Worm (Caenorhabditis elegans) whole organism, early embryonic: Measurements from ENCODE around the gene F53H8.3.
A peak's percentile ranks its signal among the peaks of the same experiment; 100 is the strongest.

Experiments used
- B0310.2 ChIP-seq: sonication (generic microtip); optimal IDR thresholded peaks from 2 replicates; lab custom pipeline; 2016; ENCODE audit warnings: mild to moderate bottlenecking, missing genetic modification characterization, missing compliant biosample characterization
- F13C5.2 ChIP-seq: sonication (generic microtip); optimal IDR thresholded peaks from 2 replicates; lab custom pipeline; 2017; ENCODE audit warnings: mild to moderate bottlenecking, missing genetic modification characterization, inconsistent platforms, missing compliant biosample characterization
- aly-1 ChIP-seq: sonication (generic microtip); optimal IDR thresholded peaks from 2 replicates; lab custom pipeline; 2016; ENCODE audit warnings: missing genetic modification characterization, missing compliant biosample characterization
- ama-1 ChIP-seq: fragments of 150-350 bp; optimal IDR thresholded peaks from 2 replicates; lab custom pipeline; 2014
- ceh-13 ChIP-seq: fragments of 200-800 bp; sonication (Bioruptor generic); optimal IDR thresholded peaks from 2 replicates; lab custom pipeline; 2018; ENCODE audit warnings: mild to moderate bottlenecking, missing genetic modification characterization, missing compliant biosample characterization
- ceh-36 ChIP-seq: sonication (generic microtip); optimal IDR thresholded peaks from 2 replicates; lab custom pipeline; 2016; ENCODE audit warnings: missing genetic modification characterization, inconsistent platforms, missing compliant biosample characterization
- ets-7 ChIP-seq: sonication (generic microtip); optimal IDR thresholded peaks from 2 replicates; lab custom pipeline; 2016; ENCODE audit warnings: missing genotype, missing genetic modification characterization, missing compliant biosample characterization
- flt-1 ChIP-seq: fragments of 200-800 bp; sonication (Bioruptor generic); IDR thresholded peaks from 2 replicates; pipeline ENCODE4 v1.3.6; 2022; ENCODE audit warnings: missing genetic modification characterization, missing compliant biosample characterization
- hmbx-1 ChIP-seq: sonication (generic microtip); optimal IDR thresholded peaks from 2 replicates; lab custom pipeline; 2016; ENCODE audit warnings: mild to moderate bottlenecking, missing genetic modification characterization, missing compliant biosample characterization
- hmg-4 ChIP-seq: fragments of 200-800 bp; sonication (Bioruptor generic); optimal IDR thresholded peaks from 2 replicates; lab custom pipeline; 2018; ENCODE audit warnings: mild to moderate bottlenecking, missing genetic modification characterization, missing compliant biosample characterization
- hnd-1 ChIP-seq: sonication (generic microtip); optimal IDR thresholded peaks from 2 replicates; lab custom pipeline; 2016; ENCODE audit warnings: missing genetic modification characterization, missing compliant biosample characterization
- pes-1 ChIP-seq: fragments of 200-800 bp; sonication (Bioruptor generic); IDR thresholded peaks from 2 replicates; pipeline ENCODE4 v1.3.6; 2022; ENCODE audit warnings: missing genetic modification reagents, missing genetic modification characterization, missing compliant biosample characterization
- scrt-1 ChIP-seq: fragments of 200-800 bp; sonication (Bioruptor generic); IDR thresholded peaks from 2 replicates; pipeline ENCODE4 v1.3.6; 2022; ENCODE audit warnings: missing genetic modification characterization, missing compliant biosample characterization
- sea-1 ChIP-seq: fragments of 200-800 bp; sonication (Bioruptor generic); conservative IDR thresholded peaks from 2 replicates; pipeline ENCODE4 v1.3.6; 2022; ENCODE audit warnings: missing genetic modification characterization, missing compliant biosample characterization
- tbx-11 ChIP-seq: fragments of 200-800 bp; sonication (Bioruptor generic); IDR thresholded peaks from 2 replicates; pipeline ENCODE4 v1.3.6; 2022; ENCODE audit warnings: missing genetic modification characterization, missing compliant biosample characterization
- tbx-37 ChIP-seq: fragments of 200-800 bp; sonication (Bioruptor generic); conservative IDR thresholded peaks from 2 replicates; pipeline ENCODE4 v1.3.6; 2022; ENCODE audit warnings: missing genetic modification reagents, missing genetic modification characterization, missing compliant biosample characterization
- tra-4 ChIP-seq: sonication (generic microtip); optimal IDR thresholded peaks from 2 replicates; lab custom pipeline; 2017; ENCODE audit warnings: missing genetic modification characterization, missing compliant biosample characterization

Gene F53H8.3

DNA sequence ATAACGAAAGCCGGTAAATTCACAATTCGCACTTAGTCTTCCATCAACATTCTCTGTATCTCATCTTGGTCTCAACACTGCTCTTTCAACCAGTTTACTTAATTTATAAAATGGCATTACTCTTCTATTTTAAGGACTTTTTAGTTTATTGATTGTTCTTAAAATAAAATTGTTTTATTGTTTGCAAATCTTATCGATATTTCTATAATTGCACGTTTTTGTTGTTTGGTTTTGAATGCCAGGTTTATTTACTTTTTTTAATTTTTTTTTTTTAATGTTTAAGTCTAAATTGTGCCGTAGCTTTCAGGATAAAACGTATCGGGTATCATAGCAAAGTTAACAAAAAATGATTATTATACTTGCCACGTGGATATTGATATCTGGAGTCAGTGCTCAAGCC, 19.2 kb downstream of the F53H8.3 start, which contains the start of gene chil-10:
Gene chil-10 (plus strand): TSS at position 301 of the 400 bp plus-strand sequence.
- TF ChIP-seq ceh-36 (tag; lab: Kevin White, UChicago) (no peak), pes-1 (GFP tag; lab: Robert Waterston, UW) (no peak), hmbx-1 (tag; lab: Kevin White, UChicago) (no peak), B0310.2 (tag; lab: Kevin White, UChicago) (no peak), flt-1 (GFP tag; lab: Robert Waterston, UW) (no peak), ama-1 (lab: Kevin White, UChicago) (no peak), sea-1 (GFP tag; lab: Robert Waterston, UW) (no peak), hnd-1 (tag; lab: Kevin White, UChicago) (no peak), tbx-11 (GFP tag; lab: Robert Waterston, UW) (no peak), aly-1 (tag; lab: Kevin White, UChicago) (no peak), tra-4 (tag; lab: Kevin White, UChicago) (no peak), hmg-4 (GFP tag; lab: Kevin White, UChicago) (no peak), ceh-13 (GFP tag; lab: Kevin White, UChicago) (no peak), scrt-1 (no peak)

DNA sequence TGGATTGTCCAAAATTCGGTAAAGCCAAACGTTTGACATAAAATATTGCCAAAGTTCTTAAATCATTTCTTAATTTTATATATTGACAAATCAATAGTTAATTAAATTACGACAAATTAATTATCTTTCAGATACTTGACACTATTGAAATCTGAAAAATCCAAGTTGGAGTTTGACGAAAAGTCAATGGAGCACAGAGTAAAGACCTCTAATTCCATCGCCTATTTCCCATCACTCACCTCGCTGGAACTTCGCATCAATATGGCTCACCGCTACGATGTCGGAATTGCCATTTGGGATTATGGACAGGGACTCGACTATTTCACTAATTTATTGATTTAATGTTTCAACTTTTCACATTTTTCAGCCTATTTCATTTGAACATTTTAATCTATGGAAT, 21.8 kb downstream of the F53H8.3 start:
- TF ChIP-seq aly-1 (tag; lab: Kevin White, UChicago) (no peak), pes-1 (GFP tag; lab: Robert Waterston, UW) (no peak), ceh-13 (GFP tag; lab: Kevin White, UChicago) (no peak), tra-4 (tag; lab: Kevin White, UChicago) (no peak), hmg-4 (GFP tag; lab: Kevin White, UChicago) (no peak)

DNA sequence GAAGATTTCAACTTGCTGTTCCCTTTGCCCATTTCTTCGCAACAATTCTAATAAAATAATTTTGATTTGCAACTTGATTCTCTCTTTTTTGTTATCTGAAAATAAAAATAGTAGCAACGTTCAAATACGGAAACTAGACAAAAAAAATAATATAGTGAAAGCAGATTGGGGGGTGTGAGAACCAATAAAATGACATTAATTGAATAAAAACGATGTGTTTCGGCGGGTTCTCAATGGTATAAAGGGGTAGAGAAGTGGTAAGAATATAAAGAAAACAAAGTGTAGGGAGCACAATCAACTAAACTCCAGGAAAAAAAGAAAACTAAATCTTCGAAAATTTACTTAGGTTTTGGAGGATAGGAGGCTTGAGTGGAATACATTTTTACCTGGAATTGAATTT, 24.8 kb downstream of the F53H8.3 start, which contains the start of gene ncs-1:
Gene ncs-1 (minus strand): TSS at position 101 of the 400 bp plus-strand sequence.
- TF ChIP-seq ceh-36 (tag; lab: Kevin White, UChicago) (no peak), sea-1 (GFP tag; lab: Robert Waterston, UW) (no peak), hnd-1 (tag; lab: Kevin White, UChicago) (no peak), tbx-37 (GFP tag; lab: Robert Waterston, UW) (no peak), ceh-13 (GFP tag; lab: Kevin White, UChicago) (no peak), ets-7 (tag; lab: Kevin White, UChicago) (no peak), hmg-4 (GFP tag; lab: Kevin White, UChicago) (no peak), flt-1 (GFP tag; lab: Robert Waterston, UW) (no peak), F13C5.2 (tag; lab: Kevin White, UChicago) (no peak), pes-1 (GFP tag; lab: Robert Waterston, UW) (no peak)

DNA sequence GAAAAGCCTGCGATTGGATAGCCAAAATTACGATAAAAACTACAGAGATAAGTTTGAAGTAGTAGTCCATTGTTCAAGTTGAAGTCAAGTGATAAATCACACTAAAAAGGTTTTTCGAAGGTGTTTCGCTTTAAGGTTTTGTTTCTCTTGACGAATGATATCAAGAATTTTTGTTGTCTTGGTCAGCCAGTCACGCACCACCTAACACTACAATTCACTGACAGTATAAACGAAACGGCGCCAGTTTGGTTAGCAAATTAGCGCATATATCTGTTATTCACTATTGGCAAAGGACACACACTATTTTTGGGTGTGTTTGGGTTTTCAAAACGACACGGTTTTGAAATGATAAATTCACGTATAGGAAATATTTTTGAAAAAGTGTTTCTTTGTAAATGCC, 31.7 kb downstream of the F53H8.3 start, which contains the start of gene C44C1.6:
Gene C44C1.6 (minus strand): TSS at position 199 of the 400 bp plus-strand sequence.
- TF ChIP-seq flt-1 (GFP tag; lab: Robert Waterston, UW) (no peak), aly-1 (tag; lab: Kevin White, UChicago) (no peak), tbx-11 (GFP tag; lab: Robert Waterston, UW) (no peak), F13C5.2 (tag; lab: Kevin White, UChicago) (no peak), ceh-13 (GFP tag; lab: Kevin White, UChicago) (no peak), B0310.2 (tag; lab: Kevin White, UChicago) (no peak), scrt-1 (no peak), pes-1 (GFP tag; lab: Robert Waterston, UW) (no peak), ama-1 (lab: Kevin White, UChicago) (no peak)

DNA sequence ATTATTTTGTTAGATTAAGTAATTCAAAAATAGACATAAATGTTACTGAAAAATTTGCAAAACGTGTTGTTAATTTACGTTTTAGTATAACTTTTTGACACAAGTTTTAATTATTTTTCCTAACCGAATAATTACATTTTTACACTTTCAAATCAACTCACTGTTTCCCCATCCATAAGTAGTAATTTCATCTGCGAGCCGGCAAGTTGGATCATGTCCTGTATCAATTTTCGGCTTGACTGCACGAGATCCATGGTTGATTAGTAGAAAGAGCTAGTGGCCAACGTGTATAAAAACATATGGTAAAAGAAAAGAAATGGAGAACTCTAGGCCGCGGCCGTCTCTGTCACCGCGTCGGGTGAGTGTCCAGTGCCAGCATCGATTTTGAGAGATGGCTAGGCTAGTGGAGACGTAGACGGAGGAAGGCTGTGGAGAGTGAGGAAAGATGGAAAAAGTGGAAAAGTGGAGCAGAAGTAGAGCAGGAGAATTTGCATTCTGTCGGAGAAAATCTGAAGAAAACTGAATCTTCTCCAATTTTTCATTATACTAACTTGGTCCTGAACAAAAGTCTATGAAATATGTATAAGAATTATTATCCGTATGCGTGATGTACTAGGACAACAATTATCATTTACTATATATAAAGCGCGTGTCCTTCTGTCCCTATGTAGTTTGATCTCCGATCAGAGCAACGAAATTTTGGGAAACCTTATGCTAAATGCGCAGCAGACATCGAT, 36.3 kb downstream of the F53H8.3 start, which contains the start of gene vps-45:
Gene vps-45 (minus strand): TSS at position 350 of the 737 bp plus-strand sequence.
- peak; percentile 45 for TF ChIP-seq hmg-4 (GFP tag; lab: Kevin White, UChicago)
- TF ChIP-seq F13C5.2 (tag; lab: Kevin White, UChicago), result peak; percentile 7
- no peak for TF ChIP-seq ama-1 (lab: Kevin White, UChicago)

DNA sequence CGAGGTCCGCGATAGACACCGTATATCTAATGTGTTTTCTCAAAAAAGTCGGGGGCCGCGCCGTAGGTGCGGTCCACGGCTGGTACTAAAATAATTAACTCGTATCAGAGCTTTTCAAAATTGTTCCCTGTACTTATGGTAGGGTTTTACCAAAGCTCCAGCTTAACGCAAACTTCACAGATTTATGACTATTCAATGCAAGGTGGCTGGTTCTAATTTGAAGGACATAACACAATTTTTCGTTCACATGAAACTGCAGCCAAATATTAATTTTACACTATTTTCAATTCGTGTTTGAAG, 36.8 kb downstream of the F53H8.3 start:
- TF ChIP-seq tbx-37 (GFP tag; lab: Robert Waterston, UW) (no peak), pes-1 (GFP tag; lab: Robert Waterston, UW) (no peak), hnd-1 (tag; lab: Kevin White, UChicago) (no peak), tbx-11 (GFP tag; lab: Robert Waterston, UW) (no peak), aly-1 (tag; lab: Kevin White, UChicago) (no peak), sea-1 (GFP tag; lab: Robert Waterston, UW) (no peak), ceh-36 (tag; lab: Kevin White, UChicago) (no peak), F13C5.2 (tag; lab: Kevin White, UChicago) (no peak), hmbx-1 (tag; lab: Kevin White, UChicago) (no peak), ets-7 (tag; lab: Kevin White, UChicago) (no peak), flt-1 (GFP tag; lab: Robert Waterston, UW) (no peak), ceh-13 (GFP tag; lab: Kevin White, UChicago) (no peak), B0310.2 (tag; lab: Kevin White, UChicago) (no peak), scrt-1 (no peak), hmg-4 (GFP tag; lab: Kevin White, UChicago) (no peak), tra-4 (tag; lab: Kevin White, UChicago) (no peak), ama-1 (lab: Kevin White, UChicago) (no peak)
